Fruit fly (Drosophila melanogaster): ENCODE data around the gene CG43061.

The CG43061 gene

dm6 chr3R:8013121-8014009 is 36.1 kb upstream of the CG43061 start, which contains the start of the genes CG10435 and Pbp95 (continued):
- TF ChIP-seq Bgb (GFP tag; IDR thresholded peaks at IDR 0.05; ENCODE audit: partially characterized antibody), result peak; percentile 50
- TF ChIP-seq CG30020 (tag; optimal IDR thresholded peaks at IDR 0.05), result peak; percentile 50
- TF ChIP-seq CG6272 (GFP tag; IDR thresholded peaks at IDR 0.05), result peak; percentile 70
- peak; percentile 70; the same call in 2 of the 4 replicates for TF ChIP-seq Gug (GFP tag; IDR thresholded peaks at IDR 0.05)
- peak; percentile 64; the same call in 2 of the 3 replicates for TF ChIP-seq CG34224 (GFP tag; IDR thresholded peaks at IDR 0.05; ENCODE audit: partially characterized antibody)
- TF ChIP-seq CG4617 (GFP tag; optimal IDR thresholded peaks at IDR 0.05; ENCODE audit: borderline replicate concordance), result no peak
- TF ChIP-seq slou (GFP tag; optimal IDR thresholded peaks at IDR 0.05), result no peak
- peak; percentile 45 for TF ChIP-seq Atf-2 (GFP tag; optimal IDR thresholded peaks at IDR 0.05)
- peak; percentile 76 for TF ChIP-seq CG13287 (GFP tag; IDR thresholded peaks at IDR 0.05; ENCODE audit: partially characterized antibody)
- TF ChIP-seq gcm (GFP tag; optimal IDR thresholded peaks at IDR 0.05), result no peak
- peak; percentile 62 for TF ChIP-seq gro (GFP tag; optimal IDR thresholded peaks at IDR 0.05)
- peak; percentile 37 for TF ChIP-seq Abd-B (GFP tag; optimal IDR thresholded peaks at IDR 0.05)
- peak; percentile 50; the same call in 1 of the 2 replicates for TF ChIP-seq CG17328 (GFP tag; IDR thresholded peaks at IDR 0.05)
- TF ChIP-seq HLH3B (GFP tag; IDR thresholded peaks at IDR 0.05), result peak; percentile 55; the same call in 1 of the 2 replicates
- TF ChIP-seq CG14710 (tag; optimal IDR thresholded peaks at IDR 0.05), result peak; percentile 48
- TF ChIP-seq CG18619 (GFP tag; optimal IDR thresholded peaks at IDR 0.05), result peak; percentile 51
- peak; percentile 40 for TF ChIP-seq fu2 (GFP tag; optimal IDR thresholded peaks at IDR 0.05)
- TF ChIP-seq pho (GFP tag; optimal IDR thresholded peaks at IDR 0.05), result peak; percentile 59
- peak; percentile 72 for TF ChIP-seq Scr (GFP tag; IDR thresholded peaks at IDR 0.05; ENCODE audit: partially characterized antibody)
- peak; percentile 68 for TF ChIP-seq ci (GFP tag; IDR thresholded peaks at IDR 0.05)
- peak; percentile 66 for TF ChIP-seq Doc3 (GFP tag; IDR thresholded peaks at IDR 0.05; ENCODE audit: partially characterized antibody)
- TF ChIP-seq Adf1 (GFP tag; IDR thresholded peaks at IDR 0.05), result 0 out of 2 replicates have a peak, but pooled peaks have one; percentile 18
- no peak; the same call in 2 of the 3 replicates for TF ChIP-seq CG17361 (GFP tag; IDR thresholded peaks at IDR 0.05)
- TF ChIP-seq row (GFP tag; IDR thresholded peaks at IDR 0.05), result peak; percentile 69
- TF ChIP-seq bsh (GFP tag; optimal IDR thresholded peaks at IDR 0.05), result peak in 1 of 2 experiments; percentile 34
- TF ChIP-seq CG4360 (GFP tag; IDR thresholded peaks at IDR 0.05), result no peak
- TF ChIP-seq cato (GFP tag; optimal IDR thresholded peaks at IDR 0.05; ENCODE audit: borderline replicate concordance), result peak; percentile 23
- 0 out of 3 replicates have a peak, but pooled peaks have one; percentile 26 for TF ChIP-seq CG7963 (GFP tag; IDR thresholded peaks at IDR 0.05; ENCODE audit: partially characterized antibody)
- peak; percentile 52; the same call in 1 of the 3 replicates for TF ChIP-seq Opbp (GFP tag; IDR thresholded peaks at IDR 0.05; ENCODE audit: partially characterized antibody)
- peak in 1 of 2 experiments; percentile 51 for TF ChIP-seq chif (GFP tag; optimal IDR thresholded peaks at IDR 0.05)
- no peak for TF ChIP-seq CG12236 (GFP tag; optimal IDR thresholded peaks at IDR 0.05)
- 0 out of 3 replicates have a peak, but pooled peaks have one; percentile 51 for TF ChIP-seq mld (GFP tag; IDR thresholded peaks at IDR 0.05; ENCODE audit: partially characterized antibody)
- no peak for TF ChIP-seq CG14965 (GFP tag; optimal IDR thresholded peaks at IDR 0.05; ENCODE audit: borderline replicate concordance)
- TF ChIP-seq rib (GFP tag; IDR thresholded peaks at IDR 0.05), result peak; percentile 76
- peak; percentile 95 for TF ChIP-seq Med (GFP tag)
- TF ChIP-seq sc (optimal IDR thresholded peaks at IDR 0.05), result no peak
- TF ChIP-seq sc (GFP tag; optimal IDR thresholded peaks at IDR 0.05), result no peak
- TF ChIP-seq CG17385 (GFP tag; optimal IDR thresholded peaks at IDR 0.05), result no peak
- no peak for TF ChIP-seq onecut (GFP tag; IDR thresholded peaks at IDR 0.05)
- peak; percentile 55; the same call in 2 of the 3 replicates for TF ChIP-seq vnd (GFP tag; IDR thresholded peaks at IDR 0.05; ENCODE audit: partially characterized antibody)
- TF ChIP-seq Lim3 (GFP tag; IDR thresholded peaks at IDR 0.05), result no peak
- TF ChIP-seq wek (GFP tag; optimal IDR thresholded peaks at IDR 0.05), result peak; percentile 88
- 0 out of 2 replicates have a peak, but pooled peaks have one; percentile 33 for TF ChIP-seq CG5953 (GFP tag; IDR thresholded peaks at IDR 0.05)
- TF ChIP-seq CG6791 (GFP tag; IDR thresholded peaks at IDR 0.05; ENCODE audit: partially characterized antibody), result peak; percentile 72
- peak; percentile 29 for TF ChIP-seq pum (GFP tag; optimal IDR thresholded peaks at IDR 0.05)
- TF ChIP-seq CG6689 (GFP tag; IDR thresholded peaks at IDR 0.05), result peak; percentile 60
- peak; percentile 46 for TF ChIP-seq Dad (GFP tag; optimal IDR thresholded peaks at IDR 0.05)

Measured in whole organism, embryonic.